Fruit fly (Drosophila melanogaster) whole organism, embryonic: Measurements from ENCODE around the gene CG43845.
A peak's percentile ranks its signal among the peaks of the same experiment; 100 is the strongest.

ENCODE experiments used
- CG11723 ChIP-seq: fragments of 200-800 bp; sonication (Bioruptor generic); optimal IDR thresholded peaks from 2 replicates; lab custom pipeline; 2017; ENCODE audit warnings: missing biosample characterization, mild to moderate bottlenecking, missing genetic modification characterization
- CG14050 ChIP-seq: fragments of 200-800 bp; sonication (Bioruptor generic); IDR thresholded peaks from 3 replicates; pipeline ENCODE4 v1.3.6; 2022; ENCODE audit warnings: missing biosample characterization, missing genetic modification characterization
- CG15073 ChIP-seq: fragments of 200-800 bp; sonication (Bioruptor generic); optimal IDR thresholded peaks from 2 replicates; lab custom pipeline; 2016; ENCODE audit warnings: missing biosample characterization, missing genetic modification characterization
- CG16779 ChIP-seq: fragments of 200-800 bp; sonication (Bioruptor generic); IDR thresholded peaks from 2 replicates; pipeline ENCODE4 v1.3.6; 2022; ENCODE audit warnings: missing biosample characterization, missing genetic modification characterization
- CG17385 ChIP-seq: fragments of 200-800 bp; sonication (Bioruptor generic); optimal IDR thresholded peaks from 3 replicates; lab custom pipeline; 2018; ENCODE audit warnings: missing biosample characterization, mild to moderate bottlenecking, missing genetic modification characterization
- CG31388 ChIP-seq: fragments of 200-800 bp; sonication (Bioruptor generic); optimal IDR thresholded peaks from 2 replicates; lab custom pipeline; 2016; ENCODE audit warnings: missing biosample characterization, missing genetic modification characterization
- CG3163 ChIP-seq: fragments of 200-800 bp; sonication (Bioruptor generic); optimal IDR thresholded peaks from 3 replicates; lab custom pipeline; 2016; ENCODE audit warnings: missing biosample characterization, missing genetic modification characterization
- CG33557 ChIP-seq: fragments of 200-800 bp; sonication (Bioruptor generic); optimal IDR thresholded peaks from 2 replicates; lab custom pipeline; 2019; ENCODE audit warnings: missing biosample characterization, mild to moderate bottlenecking, missing genetic modification characterization, moderate library complexity
- CG3995 ChIP-seq: fragments of 200-800 bp; sonication (Bioruptor generic); optimal IDR thresholded peaks from 3 replicates; lab custom pipeline; 2016; ENCODE audit warnings: missing biosample characterization, missing genetic modification characterization
- CG42726 ChIP-seq: fragments of 200-800 bp; sonication (Bioruptor generic); IDR thresholded peaks from 2 replicates; pipeline ENCODE4 v1.3.6; 2022; ENCODE audit warnings: missing biosample characterization, missing genetic modification characterization; ENCODE audit not compliant: partially characterized antibody
- CG4617 ChIP-seq: fragments of 200-800 bp; sonication (Bioruptor generic); optimal IDR thresholded peaks from 3 replicates; lab custom pipeline; 2016; ENCODE audit warnings: missing biosample characterization, missing genetic modification characterization, borderline replicate concordance
- CG4730 ChIP-seq: fragments of 200-800 bp; sonication (Bioruptor generic); IDR thresholded peaks from 2 replicates; pipeline ENCODE4 v1.3.6; 2022; ENCODE audit warnings: missing biosample characterization, missing genetic modification characterization
- CG6683 ChIP-seq: fragments of 200-800 bp; sonication (Bioruptor generic); optimal IDR thresholded peaks from 2 replicates; lab custom pipeline; 2017; ENCODE audit warnings: missing biosample characterization, mild to moderate bottlenecking, missing genetic modification characterization, missing genetic modification reagents
- CG9215 ChIP-seq: fragments of 200-800 bp; sonication (Bioruptor generic); IDR thresholded peaks from 2 replicates; pipeline ENCODE4 v1.3.6; 2022; ENCODE audit warnings: missing biosample characterization, missing genetic modification characterization
- CG9727 ChIP-seq: fragments of 200-800 bp; sonication (Bioruptor generic); optimal IDR thresholded peaks from 3 replicates; lab custom pipeline; 2017; ENCODE audit warnings: missing biosample characterization, mild to moderate bottlenecking, missing genetic modification characterization
- CrebB ChIP-seq: fragments of 200-800 bp; sonication (Bioruptor generic); optimal IDR thresholded peaks from 3 replicates; lab custom pipeline; 2018; ENCODE audit warnings: missing biosample characterization, mild to moderate bottlenecking, missing genetic modification characterization
- D ChIP-seq, 2 experiments: fragments of 200-800 bp in 1 of 2; fragments of >200 bp in 1 of 2; sonication (Bioruptor generic) in 1 of 2; optimal IDR thresholded peaks; 2 replicates in 1 of 2; 3 replicates in 1 of 2; lab custom pipeline; 2017; ENCODE audit warnings: mild to moderate bottlenecking in 1 of 2, missing biosample characterization in 1 of 2, missing genetic modification characterization in 1 of 2, missing genetic modification reagents in 1 of 2
- Dek ChIP-seq: fragments of 200-800 bp; sonication (Bioruptor generic); optimal IDR thresholded peaks from 3 replicates; lab custom pipeline; 2019; ENCODE audit warnings: missing biosample characterization, mild to moderate bottlenecking, missing genetic modification characterization, moderate library complexity
- E2f2 ChIP-seq: fragments of 200-800 bp; sonication (Bioruptor generic); IDR thresholded peaks from 2 replicates; pipeline ENCODE4 v1.3.6; 2022; ENCODE audit warnings: missing biosample characterization, missing genetic modification characterization
- Ets65A ChIP-seq: fragments of 200-800 bp; sonication (Bioruptor generic); peaks from one replicate; lab custom pipeline; 2016; ENCODE audit warnings: missing biosample characterization, missing genetic modification characterization
- Fer2 ChIP-seq: fragments of 200-800 bp; sonication (Bioruptor generic); optimal IDR thresholded peaks from 2 replicates; lab custom pipeline; 2018; ENCODE audit warnings: missing biosample characterization, mild to moderate bottlenecking, missing genetic modification characterization, moderate library complexity
- Hmr ChIP-seq: fragments of 200-800 bp; sonication (Bioruptor generic); optimal IDR thresholded peaks from 3 replicates; lab custom pipeline; 2017; ENCODE audit warnings: mild to moderate bottlenecking, missing biosample characterization, missing genetic modification reagents, missing genetic modification characterization
- Hmx ChIP-seq: fragments of 200-800 bp; sonication (Bioruptor generic); optimal IDR thresholded peaks from 2 replicates; lab custom pipeline; 2016; ENCODE audit warnings: missing biosample characterization, missing genetic modification characterization
- Hr3 ChIP-seq: fragments of 200-800 bp; sonication (Bioruptor generic); optimal IDR thresholded peaks from 3 replicates; lab custom pipeline; 2016; ENCODE audit warnings: missing biosample characterization, missing genetic modification characterization
- Hr39 ChIP-seq: fragments of >200 bp; optimal IDR thresholded peaks from 2 replicates; lab custom pipeline; 2017
- Kr ChIP-seq: fragments of 200-800 bp; sonication (Bioruptor generic); optimal IDR thresholded peaks from 2 replicates; lab custom pipeline; 2017; ENCODE audit warnings: missing biosample characterization, mild to moderate bottlenecking, missing genetic modification characterization
- Mrtf ChIP-seq: fragments of 200-800 bp; sonication (Bioruptor generic); IDR thresholded peaks from 3 replicates; pipeline ENCODE4 v1.3.6; 2022; ENCODE audit warnings: missing biosample characterization, missing genetic modification characterization
- Nf-YB ChIP-seq: fragments of 200-800 bp; sonication (Bioruptor generic); optimal IDR thresholded peaks from 3 replicates; lab custom pipeline; 2019; ENCODE audit warnings: missing biosample characterization, mild to moderate bottlenecking, missing genetic modification characterization, moderate library complexity
- PHDP ChIP-seq: fragments of 200-800 bp; sonication (Bioruptor generic); optimal IDR thresholded peaks from 3 replicates; lab custom pipeline; 2018; ENCODE audit warnings: missing biosample characterization, mild to moderate bottlenecking, missing genetic modification characterization, moderate library complexity
- Pdp1 ChIP-seq, 2 experiments: fragments of 200-800 bp; sonication (Bioruptor generic); optimal IDR thresholded peaks; 3 replicates each; lab custom pipeline; 2016; ENCODE audit warnings: missing biosample characterization in 2 of 2, missing genetic modification characterization in 2 of 2, mild to moderate bottlenecking in 1 of 2, moderate library complexity in 1 of 2
- Vsx1 ChIP-seq: fragments of 200-800 bp; sonication (Bioruptor generic); optimal IDR thresholded peaks from 2 replicates; lab custom pipeline; 2017; ENCODE audit warnings: missing biosample characterization, mild to moderate bottlenecking, missing genetic modification characterization, missing genetic modification reagents
- ash1 ChIP-seq: fragments of 200-800 bp; sonication (Bioruptor generic); optimal IDR thresholded peaks from 2 replicates; lab custom pipeline; 2018; ENCODE audit warnings: missing biosample characterization, mild to moderate bottlenecking, missing genetic modification characterization
- bowl ChIP-seq: fragments of 200-800 bp; sonication (Bioruptor generic); IDR thresholded peaks from 2 replicates; pipeline ENCODE4 v1.3.6; 2022; ENCODE audit warnings: missing biosample characterization, missing genetic modification characterization
- cato ChIP-seq: fragments of 200-800 bp; sonication (Bioruptor generic); optimal IDR thresholded peaks from 2 replicates; lab custom pipeline; 2016; ENCODE audit warnings: missing biosample characterization, missing genetic modification characterization, borderline replicate concordance
- chn ChIP-seq: fragments of 200-800 bp; sonication (Bioruptor generic); optimal IDR thresholded peaks from 2 replicates; lab custom pipeline; 2016; ENCODE audit warnings: missing biosample characterization, missing genetic modification characterization
- dimm ChIP-seq: fragments of 200-800 bp; sonication (Bioruptor generic); IDR thresholded peaks from 2 replicates; pipeline ENCODE4 v1.3.6; 2022; ENCODE audit warnings: missing biosample characterization, missing genetic modification characterization
- dmrt99B ChIP-seq: fragments of 200-800 bp; sonication (Bioruptor generic); optimal IDR thresholded peaks from 2 replicates; lab custom pipeline; 2018; ENCODE audit warnings: missing biosample characterization, mild to moderate bottlenecking, missing genetic modification characterization, moderate library complexity
- fd3F ChIP-seq: fragments of 200-800 bp; sonication (Bioruptor generic); optimal IDR thresholded peaks from 2 replicates; lab custom pipeline; 2018; ENCODE audit warnings: missing biosample characterization, mild to moderate bottlenecking, missing genetic modification characterization, moderate library complexity
- ftz-f1 ChIP-seq: fragments of 200-800 bp; sonication (Bioruptor generic); optimal IDR thresholded peaks from 2 replicates; lab custom pipeline; 2016; ENCODE audit warnings: missing biosample characterization, missing genetic modification characterization
- gro ChIP-seq: fragments of 200-800 bp; sonication (Bioruptor generic); optimal IDR thresholded peaks from 2 replicates; lab custom pipeline; 2016; ENCODE audit warnings: missing biosample characterization, missing genetic modification characterization
- hkb ChIP-seq, 2 experiments: fragments of 200-800 bp in 1 of 2; fragments of >200 bp in 1 of 2; sonication (Bioruptor generic) in 1 of 2; IDR thresholded peaks in 1 of 2; optimal IDR thresholded peaks in 1 of 2; 2 replicates each; pipeline versions ENCODE4 v1.3.6 to Lab custom; 2017 to 2022; ENCODE audit warnings: missing biosample characterization in 1 of 2, missing genetic modification characterization in 1 of 2
- nau ChIP-seq: fragments of 200-800 bp; sonication (Bioruptor generic); optimal IDR thresholded peaks from 3 replicates; lab custom pipeline; 2017; ENCODE audit warnings: missing biosample characterization, mild to moderate bottlenecking, missing genetic modification characterization, missing genetic modification reagents
- nerfin-2 ChIP-seq: fragments of 200-800 bp; sonication (Bioruptor generic); IDR thresholded peaks from 2 replicates; pipeline ENCODE4 v1.3.6; 2022; ENCODE audit warnings: missing biosample characterization, missing genetic modification characterization; ENCODE audit not compliant: partially characterized antibody
- pros ChIP-seq: fragments of 200-800 bp; sonication (Bioruptor generic); optimal IDR thresholded peaks from 3 replicates; lab custom pipeline; 2019; ENCODE audit warnings: missing biosample characterization, mild to moderate bottlenecking, missing genetic modification characterization, moderate library complexity
- schlank ChIP-seq: fragments of 200-800 bp; sonication (Bioruptor generic); optimal IDR thresholded peaks from 2 replicates; lab custom pipeline; 2018; ENCODE audit warnings: missing biosample characterization, mild to moderate bottlenecking, missing genetic modification characterization
- sim ChIP-seq: fragments of 200-800 bp; sonication (Bioruptor generic); IDR thresholded peaks from 2 replicates; pipeline ENCODE4 v1.3.6; 2022; ENCODE audit warnings: missing biosample characterization, missing genetic modification characterization
- tap ChIP-seq: fragments of 200-800 bp; optimal IDR thresholded peaks from 3 replicates; lab custom pipeline; 2019; ENCODE audit warnings: missing biosample characterization, mild to moderate bottlenecking, missing genetic modification characterization, moderate library complexity
- twi ChIP-seq: fragments of 200-800 bp; optimal IDR thresholded peaks from 2 replicates; lab custom pipeline; 2019; ENCODE audit warnings: missing biosample characterization, mild to moderate bottlenecking, missing genetic modification characterization, moderate library complexity
- wor ChIP-seq: fragments of 200-800 bp; sonication (Bioruptor generic); IDR thresholded peaks from 2 replicates; pipeline ENCODE4 v1.3.6; 2022; ENCODE audit warnings: missing biosample characterization, missing genetic modification characterization

The CG43845 gene

dm6 chr3R:5483488-5484109 lies 39.3 kb downstream of the CG43845 start, which contains the start of gene ksr (continued):
- TF ChIP-seq Dek (tag; lab: Kevin White, UChicago), result no peak
- TF ChIP-seq CG9727 (GFP tag; lab: Kevin White, UChicago), result no peak
- TF ChIP-seq wor, result no peak
- peak; percentile 57; the same call in 1 of the 2 replicates for TF ChIP-seq CG42726 (GFP tag; lab: Robert Waterston, UW)
- no peak for TF ChIP-seq dimm (GFP tag; lab: Robert Waterston, UW)
- no peak for TF ChIP-seq CG9215 (GFP tag; lab: Robert Waterston, UW)
- no peak for TF ChIP-seq cato (GFP tag; lab: Kevin White, UChicago)
- no peak for TF ChIP-seq CG15073 (GFP tag; lab: Kevin White, UChicago)
- TF ChIP-seq Ets65A (GFP tag; lab: Kevin White, UChicago), result peak; percentile 84
- no peak for TF ChIP-seq ftz-f1 (GFP tag; lab: Kevin White, UChicago)
- no peak for TF ChIP-seq CG31388 (GFP tag; lab: Kevin White, UChicago)
- no peak for TF ChIP-seq nerfin-2 (GFP tag; lab: Robert Waterston, UW)
- TF ChIP-seq bowl (GFP tag; lab: Robert Waterston, UW), result no peak
- no peak for TF ChIP-seq fd3F (GFP tag; lab: Kevin White, UChicago)
- no peak for TF ChIP-seq CrebB (tag; lab: Kevin White, UChicago)
- TF ChIP-seq gro, result no peak
- no peak for TF ChIP-seq CG3163
- TF ChIP-seq hkb (optimal IDR thresholded peaks at IDR 0.05; lab: Kevin White, UChicago), result no peak
- TF ChIP-seq hkb (GFP tag; IDR thresholded peaks at IDR 0.05; lab: Robert Waterston, UW), result 0 out of 2 replicates have a peak, but pooled peaks have one; percentile 19
- no peak for TF ChIP-seq twi (tag; lab: Kevin White, UChicago)
- TF ChIP-seq CG4730 (GFP tag; lab: Robert Waterston, UW), result no peak
- no peak for TF ChIP-seq ash1 (GFP tag; lab: Kevin White, UChicago)
- peak; percentile 80 for TF ChIP-seq CG4617 (GFP tag; lab: Kevin White, UChicago)
- TF ChIP-seq CG3995 (GFP tag; lab: Kevin White, UChicago), result no peak
- TF ChIP-seq chn, result no peak
- TF ChIP-seq tap (tag; lab: Kevin White, UChicago), result no peak
- no peak for TF ChIP-seq Nf-YB (GFP tag; lab: Kevin White, UChicago)
- TF ChIP-seq CG17385 (GFP tag; lab: Kevin White, UChicago), result no peak
- no peak for TF ChIP-seq nau (GFP tag; lab: Kevin White, UChicago)
- no peak for TF ChIP-seq CG6683 (GFP tag; lab: Kevin White, UChicago)
- no peak for TF ChIP-seq Hmr (GFP tag; lab: Kevin White, UChicago)
- TF ChIP-seq Pdp1 (GFP tag; optimal IDR thresholded peaks at IDR 0.05; lab: Kevin White, UChicago), result no peak
- no peak for TF ChIP-seq E2f2 (GFP tag; lab: Robert Waterston, UW)
- TF ChIP-seq CG14050 (GFP tag; lab: Robert Waterston, UW), result peak; percentile 16; the same call in 1 of the 3 replicates
- TF ChIP-seq Hmx, result no peak
- TF ChIP-seq Fer2 (tag; lab: Kevin White, UChicago), result no peak
- peak; percentile 0 for TF ChIP-seq Hr3 (GFP tag; lab: Kevin White, UChicago)
- no peak for TF ChIP-seq Kr
- no peak for TF ChIP-seq D (optimal IDR thresholded peaks at IDR 0.05; lab: Kevin White, UChicago)
- TF ChIP-seq D (GFP tag; optimal IDR thresholded peaks at IDR 0.05; lab: Kevin White, UChicago), result no peak
- no peak for TF ChIP-seq CG11723 (GFP tag; lab: Kevin White, UChicago)
- TF ChIP-seq CG33557 (GFP tag; lab: Kevin White, UChicago), result no peak
- no peak for TF ChIP-seq PHDP
- TF ChIP-seq dmrt99B (tag; lab: Kevin White, UChicago), result no peak
- TF ChIP-seq Vsx1 (GFP tag; lab: Kevin White, UChicago), result no peak
- no peak for TF ChIP-seq sim (GFP tag; lab: Robert Waterston, UW)
- no peak for TF ChIP-seq schlank (tag; lab: Kevin White, UChicago)
- TF ChIP-seq pros (GFP tag; lab: Kevin White, UChicago), result no peak
- no peak for TF ChIP-seq CG16779
- no peak for TF ChIP-seq Mrtf
- no peak for TF ChIP-seq Hr39 (lab: Kevin White, UChicago)
